Fruit fly (Drosophila melanogaster) whole organism, embryonic: ENCODE data around the gene CG3198.
A peak's percentile ranks its signal among the peaks of the same experiment; 100 is the strongest.

Experiments
- CG10209 ChIP-seq: fragments of 200-800 bp; sonication (Bioruptor generic); optimal IDR thresholded peaks from 3 replicates; lab custom pipeline; 2017; ENCODE audit warnings: missing biosample characterization, mild to moderate bottlenecking, missing genetic modification characterization, missing genetic modification reagents
- CG10321 ChIP-seq: fragments of 200-800 bp; sonication (Bioruptor generic); IDR thresholded peaks from 2 replicates; pipeline ENCODE4 v1.3.6; 2022; ENCODE audit warnings: missing biosample characterization, missing genetic modification characterization
- CG12744 ChIP-seq: fragments of 200-800 bp; sonication (Bioruptor generic); optimal IDR thresholded peaks from 2 replicates; lab custom pipeline; 2016; ENCODE audit warnings: missing biosample characterization, missing genetic modification characterization
- CG13424 ChIP-seq: fragments of 200-800 bp; sonication (Bioruptor generic); optimal IDR thresholded peaks from 2 replicates; lab custom pipeline; 2019; ENCODE audit warnings: missing biosample characterization, mild to moderate bottlenecking, missing genetic modification characterization, moderate library complexity
- CG15479 ChIP-seq: fragments of 200-800 bp; sonication (Bioruptor generic); optimal IDR thresholded peaks from 3 replicates; lab custom pipeline; 2019; ENCODE audit warnings: missing biosample characterization, mild to moderate bottlenecking, missing genetic modification characterization, moderate library complexity
- CG17829 ChIP-seq: fragments of 200-800 bp; optimal IDR thresholded peaks from 2 replicates; lab custom pipeline; 2019; ENCODE audit warnings: missing biosample characterization, mild to moderate bottlenecking, missing genetic modification characterization, moderate library complexity
- CG18619 ChIP-seq: fragments of 200-800 bp; sonication (Bioruptor generic); optimal IDR thresholded peaks from 3 replicates; lab custom pipeline; 2017; ENCODE audit warnings: missing biosample characterization, mild to moderate bottlenecking, missing genetic modification characterization
- CG2202 ChIP-seq: fragments of 200-800 bp; sonication (Bioruptor generic); optimal IDR thresholded peaks from 2 replicates; lab custom pipeline; 2018; ENCODE audit warnings: missing biosample characterization, mild to moderate bottlenecking, missing genetic modification characterization
- CG31224 ChIP-seq: fragments of 200-800 bp; sonication (Bioruptor generic); IDR thresholded peaks from 2 replicates; pipeline ENCODE4 v1.3.6; 2022; ENCODE audit warnings: missing biosample characterization, missing genetic modification characterization
- CG3847 ChIP-seq: fragments of 200-800 bp; sonication (Bioruptor generic); IDR thresholded peaks from 2 replicates; pipeline ENCODE4 v1.3.6; 2022; ENCODE audit warnings: missing biosample characterization, missing genetic modification characterization
- CG3995 ChIP-seq: fragments of 200-800 bp; sonication (Bioruptor generic); optimal IDR thresholded peaks from 3 replicates; lab custom pipeline; 2016; ENCODE audit warnings: missing biosample characterization, missing genetic modification characterization
- CG43689 ChIP-seq: fragments of 200-800 bp; sonication (Bioruptor generic); IDR thresholded peaks from 2 replicates; pipeline ENCODE4 v1.3.6; 2022; ENCODE audit warnings: missing biosample characterization, missing genetic modification characterization
- CG4854 ChIP-seq: fragments of 200-800 bp; sonication (Bioruptor generic); optimal IDR thresholded peaks from 2 replicates; lab custom pipeline; 2016; ENCODE audit warnings: missing biosample characterization, missing genetic modification characterization, inconsistent platforms
- CG6272 ChIP-seq: fragments of 200-800 bp; sonication (Bioruptor generic); IDR thresholded peaks from 2 replicates; pipeline ENCODE4 v1.3.6; 2022; ENCODE audit warnings: missing biosample characterization, missing genetic modification characterization
- CG7357 ChIP-seq: fragments of 200-800 bp; sonication (Bioruptor generic); IDR thresholded peaks from 3 replicates; pipeline ENCODE4 v1.3.6; 2022; ENCODE audit warnings: missing biosample characterization, missing genetic modification characterization
- CG7963 ChIP-seq: fragments of 200-800 bp; sonication (Bioruptor generic); IDR thresholded peaks from 3 replicates; pipeline ENCODE4 v1.3.6; 2022; ENCODE audit warnings: missing biosample characterization, missing genetic modification characterization; ENCODE audit not compliant: partially characterized antibody
- CG9437 ChIP-seq: fragments of 200-800 bp; sonication (Bioruptor generic); optimal IDR thresholded peaks from 2 replicates; lab custom pipeline; 2018; ENCODE audit warnings: missing biosample characterization, mild to moderate bottlenecking, missing genetic modification characterization
- Dip2 ChIP-seq: fragments of 200-800 bp; sonication (Bioruptor generic); IDR thresholded peaks from 2 replicates; pipeline ENCODE4 v1.3.6; 2022; ENCODE audit warnings: missing biosample characterization, missing genetic modification characterization
- Doc2 ChIP-seq: fragments of 200-800 bp; sonication (Bioruptor generic); IDR thresholded peaks from 2 replicates; pipeline ENCODE4 v1.3.6; 2022; ENCODE audit warnings: missing biosample characterization, missing genetic modification characterization
- ERR ChIP-seq: fragments of 200-800 bp; sonication (Bioruptor generic); optimal IDR thresholded peaks from 2 replicates; lab custom pipeline; 2016; ENCODE audit warnings: missing biosample characterization, missing genetic modification characterization
- Ets65A ChIP-seq: fragments of 200-800 bp; sonication (Bioruptor generic); peaks from one replicate; lab custom pipeline; 2016; ENCODE audit warnings: missing biosample characterization, missing genetic modification characterization
- GATAe ChIP-seq: fragments of 200-800 bp; sonication (Bioruptor generic); conservative IDR thresholded peaks from 2 replicates; pipeline ENCODE4 v1.3.6; 2022; ENCODE audit warnings: missing biosample characterization, missing genetic modification characterization
- Gsc ChIP-seq: fragments of 200-800 bp; sonication (Bioruptor generic); IDR thresholded peaks from 2 replicates; pipeline ENCODE4 v1.3.6; 2022; ENCODE audit warnings: missing biosample characterization, missing genetic modification characterization
- H15 ChIP-seq: fragments of 200-800 bp; sonication (Bioruptor generic); IDR thresholded peaks from 3 replicates; pipeline ENCODE4 v1.3.6; 2022; ENCODE audit warnings: missing biosample characterization, missing genetic modification characterization
- H2.0 ChIP-seq: fragments of 200-800 bp; sonication (Bioruptor generic); IDR thresholded peaks from 2 replicates; pipeline ENCODE4 v1.3.6; 2022; ENCODE audit warnings: missing biosample characterization, missing genetic modification characterization
- Hmr ChIP-seq: fragments of 200-800 bp; sonication (Bioruptor generic); optimal IDR thresholded peaks from 3 replicates; lab custom pipeline; 2017; ENCODE audit warnings: mild to moderate bottlenecking, missing biosample characterization, missing genetic modification reagents, missing genetic modification characterization
- Hr78 ChIP-seq, 2 experiments: fragments of 200-800 bp in 1 of 2; fragments of >200 bp in 1 of 2; sonication (Bioruptor generic) in 1 of 2; optimal IDR thresholded peaks; 2 replicates each; lab custom pipeline; 2017 to 2019; ENCODE audit warnings: missing biosample characterization in 2 of 2, missing genetic modification characterization in 2 of 2, mild to moderate bottlenecking in 1 of 2, moderate library complexity in 1 of 2
- Oaz ChIP-seq: fragments of 200-800 bp; sonication (Bioruptor generic); IDR thresholded peaks from 2 replicates; pipeline ENCODE4 v1.3.6; 2022; ENCODE audit warnings: missing biosample characterization, missing genetic modification characterization
- Ptx1 ChIP-seq: fragments of 200-800 bp; sonication (Bioruptor generic); IDR thresholded peaks from 2 replicates; pipeline ENCODE4 v1.3.6; 2022; ENCODE audit warnings: missing biosample characterization, missing genetic modification characterization
- Sry-β ChIP-seq: fragments of 200-800 bp; sonication (Bioruptor generic); optimal IDR thresholded peaks from 2 replicates; lab custom pipeline; 2018; ENCODE audit warnings: missing biosample characterization, mild to moderate bottlenecking, missing genetic modification characterization, moderate library complexity
- aop ChIP-seq: fragments of 200-800 bp; sonication (Bioruptor generic); IDR thresholded peaks from 2 replicates; pipeline ENCODE4 v1.3.6; 2022; ENCODE audit warnings: missing biosample characterization, missing genetic modification characterization
- chn ChIP-seq: fragments of 200-800 bp; sonication (Bioruptor generic); optimal IDR thresholded peaks from 2 replicates; lab custom pipeline; 2016; ENCODE audit warnings: missing biosample characterization, missing genetic modification characterization
- disco-r ChIP-seq: fragments of 200-800 bp; sonication (Bioruptor generic); optimal IDR thresholded peaks from 2 replicates; lab custom pipeline; 2016; ENCODE audit warnings: missing biosample characterization, missing genetic modification characterization
- ewg ChIP-seq: fragments of 200-800 bp; sonication (Bioruptor generic); optimal IDR thresholded peaks from 3 replicates; lab custom pipeline; 2017; ENCODE audit warnings: mild to moderate bottlenecking, missing biosample characterization, missing genetic modification reagents, missing genetic modification characterization
- fd64A ChIP-seq: fragments of 200-800 bp; sonication (Bioruptor generic); optimal IDR thresholded peaks from 3 replicates; lab custom pipeline; 2018; ENCODE audit warnings: missing biosample characterization, mild to moderate bottlenecking, missing genetic modification characterization
- fu2 ChIP-seq: fragments of 200-800 bp; sonication (Bioruptor generic); optimal IDR thresholded peaks from 2 replicates; lab custom pipeline; 2016; ENCODE audit warnings: missing biosample characterization, missing genetic modification characterization
- gcm ChIP-seq: fragments of 200-800 bp; sonication (Bioruptor generic); optimal IDR thresholded peaks from 2 replicates; lab custom pipeline; 2019; ENCODE audit warnings: missing biosample characterization, mild to moderate bottlenecking, missing genetic modification characterization, moderate library complexity
- gro ChIP-seq: fragments of 200-800 bp; sonication (Bioruptor generic); optimal IDR thresholded peaks from 2 replicates; lab custom pipeline; 2016; ENCODE audit warnings: missing biosample characterization, missing genetic modification characterization
- gsb-n ChIP-seq: fragments of 200-800 bp; sonication (Bioruptor generic); optimal IDR thresholded peaks from 3 replicates; lab custom pipeline; 2018; ENCODE audit warnings: missing biosample characterization, mild to moderate bottlenecking, missing genetic modification characterization
- inv ChIP-seq: fragments of 200-800 bp; sonication (Bioruptor generic); IDR thresholded peaks from 2 replicates; pipeline ENCODE4 v1.3.6; 2022; ENCODE audit warnings: missing biosample characterization, missing genetic modification characterization; ENCODE audit not compliant: partially characterized antibody
- klu ChIP-seq: fragments of 200-800 bp; sonication (Bioruptor generic); IDR thresholded peaks from 2 replicates; pipeline ENCODE4 v1.3.6; 2022; ENCODE audit warnings: missing biosample characterization, missing genetic modification characterization
- lola ChIP-seq, 3 experiments: fragments of >200 bp in 2 of 3; fragments of 200-800 bp in 1 of 3; sonication (Bioruptor generic) in 1 of 3; optimal IDR thresholded peaks; 2 replicates each; lab custom pipeline; 2017 to 2019; ENCODE audit warnings: missing biosample characterization in 3 of 3, missing genetic modification characterization in 3 of 3, mild to moderate bottlenecking in 1 of 3, moderate library complexity in 1 of 3
- lov ChIP-seq, 2 experiments: fragments of 200-800 bp in 1 of 2; fragments of >200 bp in 1 of 2; sonication (Bioruptor generic) in 1 of 2; IDR thresholded peaks in 1 of 2; optimal IDR thresholded peaks in 1 of 2; 2 replicates in 1 of 2; 3 replicates in 1 of 2; pipeline versions ENCODE4 v1.3.6 to Lab custom; 2017 to 2022; ENCODE audit warnings: missing biosample characterization in 1 of 2, missing genetic modification characterization in 1 of 2
- nerfin-1 ChIP-seq: fragments of 200-800 bp; sonication (Bioruptor generic); optimal IDR thresholded peaks from 3 replicates; lab custom pipeline; 2019; ENCODE audit warnings: missing biosample characterization, mild to moderate bottlenecking, missing genetic modification characterization, moderate library complexity
- seq ChIP-seq: fragments of 200-800 bp; sonication (Bioruptor generic); IDR thresholded peaks from 2 replicates; pipeline ENCODE4 v1.3.6; 2022; ENCODE audit warnings: missing biosample characterization, missing genetic modification characterization
- slbo ChIP-seq: fragments of 200-800 bp; sonication (Bioruptor generic); IDR thresholded peaks from 2 replicates; pipeline ENCODE4 v1.3.6; 2022; ENCODE audit warnings: missing biosample characterization, missing genetic modification characterization
- sug ChIP-seq: fragments of 200-800 bp; optimal IDR thresholded peaks from 2 replicates; lab custom pipeline; 2019; ENCODE audit warnings: missing biosample characterization, mild to moderate bottlenecking, missing genetic modification characterization, moderate library complexity
- tll ChIP-seq, 2 experiments: fragments of 200-800 bp in 1 of 2; fragments of >200 bp in 1 of 2; sonication (Bioruptor generic) in 1 of 2; optimal IDR thresholded peaks; 2 replicates each; lab custom pipeline; 2017 to 2019; ENCODE audit warnings: missing biosample characterization in 2 of 2, missing genetic modification characterization in 2 of 2, mild to moderate bottlenecking in 1 of 2, moderate library complexity in 1 of 2
- trh ChIP-seq: fragments of 200-800 bp; sonication (Bioruptor generic); optimal IDR thresholded peaks from 2 replicates; lab custom pipeline; 2016; ENCODE audit warnings: missing biosample characterization, missing genetic modification characterization
- unpg ChIP-seq: fragments of 200-800 bp; sonication (Bioruptor generic); optimal IDR thresholded peaks from 3 replicates; lab custom pipeline; 2018; ENCODE audit warnings: missing biosample characterization, mild to moderate bottlenecking, missing genetic modification characterization, moderate library complexity

The CG3198 gene

dm6 chrX:6677826-6678489 lies 4.2 kb upstream of the CG3198 start, which contains the start of gene Fum1 (continued):
- TF ChIP-seq Hmr (GFP tag; lab: Kevin White, UChicago) (no peak), aop (GFP tag; lab: Robert Waterston, UW) (no peak), inv (peak; percentile 78), Dip2 (GFP tag; lab: Robert Waterston, UW) (no peak), unpg (GFP tag; lab: Kevin White, UChicago) (no peak), CG4854 (no peak), lola (GFP tag; optimal IDR thresholded peaks at IDR 0.05; lab: Kevin White, UChicago) (no peak), CG18619 (no peak), Ets65A (GFP tag; lab: Kevin White, UChicago) (peak; percentile 61), ewg (GFP tag; lab: Kevin White, UChicago) (no peak), lov (optimal IDR thresholded peaks at IDR 0.05; lab: Kevin White, UChicago) (no peak), lov (GFP tag; IDR thresholded peaks at IDR 0.05; lab: Robert Waterston, UW) (no peak), klu (GFP tag; lab: Robert Waterston, UW) (no peak), CG17829 (tag; lab: Kevin White, UChicago) (peak; percentile 10), nerfin-1 (peak; percentile 9), CG7963 (GFP tag; lab: Robert Waterston, UW) (peak; percentile 59; the same call in 2 of the 3 replicates), slbo (no peak), CG7357 (GFP tag; lab: Robert Waterston, UW) (no peak), CG10209 (no peak), gro (GFP tag; lab: Kevin White, UChicago) (peak; percentile 53), fd64A (GFP tag; lab: Kevin White, UChicago) (no peak), GATAe (no peak), gcm (GFP tag; lab: Kevin White, UChicago) (no peak), Hr78 (GFP tag; optimal IDR thresholded peaks at IDR 0.05; lab: Kevin White, UChicago) (no peak), chn (GFP tag; lab: Kevin White, UChicago) (no peak), CG43689 (GFP tag; lab: Robert Waterston, UW) (no peak), CG2202 (tag; lab: Kevin White, UChicago) (no peak), CG13424 (tag; lab: Kevin White, UChicago) (no peak), CG10321 (GFP tag; lab: Robert Waterston, UW) (no peak), CG6272 (GFP tag; lab: Robert Waterston, UW) (no peak), Ptx1 (no peak), tll (GFP tag; optimal IDR thresholded peaks at IDR 0.05; lab: Kevin White, UChicago) (no peak), CG3847 (GFP tag; lab: Robert Waterston, UW) (no peak), disco-r (GFP tag; lab: Kevin White, UChicago) (no peak), ERR (no peak), sug (tag; lab: Kevin White, UChicago) (peak; percentile 39), H2.0 (GFP tag; lab: Robert Waterston, UW) (no peak), Oaz (no peak), Doc2 (GFP tag; lab: Robert Waterston, UW) (no peak), CG3995 (GFP tag; lab: Kevin White, UChicago) (peak; percentile 36), H15 (GFP tag; lab: Robert Waterston, UW) (no peak), Sry-β (GFP tag; lab: Kevin White, UChicago) (no peak), Gsc (GFP tag; lab: Robert Waterston, UW) (no peak), seq (no peak), CG31224 (no peak), fu2 (GFP tag; lab: Kevin White, UChicago) (no peak), CG15479 (GFP tag; lab: Kevin White, UChicago) (no peak), trh (GFP tag; lab: Kevin White, UChicago) (no peak), CG9437 (peak; percentile 60), gsb-n (tag; lab: Kevin White, UChicago) (no peak), CG12744 (GFP tag; lab: Kevin White, UChicago) (no peak)
